Fruit fly (Drosophila melanogaster): Measurements from ENCODE around the gene Cog8.

The Cog8 gene

dm6 chr2L:11504896-11505569, 6.3 kb upstream of the Cog8 start (continued):
- no peak for TF ChIP-seq CG11398 (GFP tag; optimal IDR thresholded peaks at IDR 0.05)
- TF ChIP-seq CG1024 (GFP tag; IDR thresholded peaks at IDR 0.05): no peak
- TF ChIP-seq Lim3 (GFP tag; IDR thresholded peaks at IDR 0.05): no peak
- TF ChIP-seq Chrac-16 (GFP tag; optimal IDR thresholded peaks at IDR 0.05): no peak
- TF ChIP-seq CG11247 (GFP tag; IDR thresholded peaks at IDR 0.05): no peak
- no peak for TF ChIP-seq onecut (GFP tag; IDR thresholded peaks at IDR 0.05)
- TF ChIP-seq CG32532 (GFP tag; IDR thresholded peaks at IDR 0.05): no peak
- peak; percentile 48; the same call in 1 of the 3 replicates for TF ChIP-seq ci (GFP tag; IDR thresholded peaks at IDR 0.05)
- TF ChIP-seq br (optimal IDR thresholded peaks at IDR 0.05): no peak
- TF ChIP-seq CG3281 (GFP tag; optimal IDR thresholded peaks at IDR 0.05): no peak
- no peak for TF ChIP-seq CoRest (tag; optimal IDR thresholded peaks at IDR 0.05)
- TF ChIP-seq Taf1 (GFP tag; IDR thresholded peaks at IDR 0.05): no peak
- no peak for TF ChIP-seq Aef1 (GFP tag; IDR thresholded peaks at IDR 0.05)
- TF ChIP-seq CG31365 (tag; optimal IDR thresholded peaks at IDR 0.05): no peak
- TF ChIP-seq disco-r (GFP tag; optimal IDR thresholded peaks at IDR 0.05): no peak
- TF ChIP-seq ttk (GFP tag; IDR thresholded peaks at IDR 0.05): peak; percentile 13; the same call in 1 of the 2 replicates
- no peak for TF ChIP-seq CG6683 (GFP tag; optimal IDR thresholded peaks at IDR 0.05)
- no peak for TF ChIP-seq zf30C (GFP tag; optimal IDR thresholded peaks at IDR 0.05)
- no peak for TF ChIP-seq usp (GFP tag; optimal IDR thresholded peaks at IDR 0.05)
- TF ChIP-seq CG13775 (GFP tag; optimal IDR thresholded peaks at IDR 0.05): no peak
- TF ChIP-seq mam (GFP tag; optimal IDR thresholded peaks at IDR 0.05): no peak
- TF ChIP-seq fd64A (GFP tag; optimal IDR thresholded peaks at IDR 0.05): no peak
- TF ChIP-seq CG4854 (GFP tag; optimal IDR thresholded peaks at IDR 0.05): no peak
- no peak for TF ChIP-seq CG2120 (GFP tag; optimal IDR thresholded peaks at IDR 0.05)
- no peak for TF ChIP-seq CG8281 (tag; optimal IDR thresholded peaks at IDR 0.05)
- TF ChIP-seq caup (GFP tag; optimal IDR thresholded peaks at IDR 0.05; ENCODE audit: severe bottlenecking): no peak
- no peak for TF ChIP-seq CG3726 (GFP tag; IDR thresholded peaks at IDR 0.05)
- peak; percentile 68 for TF ChIP-seq crol (GFP tag; IDR thresholded peaks at IDR 0.05)
- no peak for TF ChIP-seq CG3163 (GFP tag; optimal IDR thresholded peaks at IDR 0.05)
- TF ChIP-seq CG10462 (GFP tag; optimal IDR thresholded peaks at IDR 0.05): no peak
- TF ChIP-seq run (tag; optimal IDR thresholded peaks at IDR 0.05): no peak
- TF ChIP-seq CG9797 (GFP tag; optimal IDR thresholded peaks at IDR 0.05): no peak
- no peak for TF ChIP-seq ATbp (GFP tag; optimal IDR thresholded peaks at IDR 0.05)
- no peak for TF ChIP-seq CG9932 (GFP tag; IDR thresholded peaks at IDR 0.05)
- no peak for TF ChIP-seq CG9876 (GFP tag; optimal IDR thresholded peaks at IDR 0.05)
- TF ChIP-seq yki (optimal IDR thresholded peaks at IDR 0.05): no peak
- TF ChIP-seq ham (GFP tag; IDR thresholded peaks at IDR 0.05): no peak
- no peak for TF ChIP-seq sima (GFP tag; optimal IDR thresholded peaks at IDR 0.05)
- 0 out of 2 replicates have a peak, but pooled peaks have one; percentile 16 for TF ChIP-seq vvl (GFP tag; IDR thresholded peaks at IDR 0.05)
- no peak for TF ChIP-seq ems (GFP tag; optimal IDR thresholded peaks at IDR 0.05)
- TF ChIP-seq Med (GFP tag): peak; percentile 18
- TF ChIP-seq dati (GFP tag; IDR thresholded peaks at IDR 0.05): no peak
- no peak for TF ChIP-seq YL-1 (GFP tag; optimal IDR thresholded peaks at IDR 0.05)
- no peak for TF ChIP-seq Bteb2 (GFP tag; optimal IDR thresholded peaks at IDR 0.05)
- no peak for TF ChIP-seq dmrt99B (tag; optimal IDR thresholded peaks at IDR 0.05)
